Worm (Caenorhabditis elegans): ENCODE data around the gene mip-1.

DNA sequence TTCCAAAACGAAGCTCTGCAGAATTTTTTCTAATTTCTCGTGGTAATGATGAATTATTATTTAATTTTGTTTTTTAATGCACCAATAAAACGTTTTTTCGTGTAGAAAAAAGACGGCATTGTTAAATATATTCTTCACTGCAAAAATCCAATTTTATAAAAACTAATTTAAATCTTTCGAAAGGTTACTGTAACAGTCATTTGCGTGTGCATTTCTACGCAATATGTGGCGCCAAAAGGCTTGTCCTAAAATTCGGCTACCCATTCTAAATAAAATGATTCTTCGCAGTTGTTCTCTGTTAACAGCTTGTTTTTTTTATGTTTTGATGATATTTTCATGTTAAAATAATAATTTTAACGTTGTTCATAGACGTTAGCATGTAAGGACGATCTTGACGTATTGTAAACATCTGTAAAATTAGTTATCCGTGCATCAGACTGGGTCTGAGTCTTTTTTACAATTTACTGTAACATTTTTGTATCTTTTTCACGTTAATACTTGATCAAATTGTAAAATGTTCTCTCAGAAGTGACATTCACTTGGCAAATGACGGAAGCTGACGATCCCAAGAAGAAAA lies at the start of gene mip-1:
- no peak for TF ChIP-seq nhr-11 (tag; optimal IDR thresholded peaks at IDR 0.05)
- TF ChIP-seq syd-9 (tag; optimal IDR thresholded peaks at IDR 0.05), result no peak
- no peak for TF ChIP-seq npax-4 (tag; optimal IDR thresholded peaks at IDR 0.05)
- no peak for TF ChIP-seq ref-2 (tag; optimal IDR thresholded peaks at IDR 0.05)
- TF ChIP-seq nfya-1 (tag; optimal IDR thresholded peaks at IDR 0.05), result no peak
- TF ChIP-seq tbx-2 (tag; optimal IDR thresholded peaks at IDR 0.05), result no peak
- no peak for TF ChIP-seq ama-1 (optimal IDR thresholded peaks at IDR 0.05)
- no peak for TF ChIP-seq eyg-1 (tag; optimal IDR thresholded peaks at IDR 0.05)
- no peak for TF ChIP-seq pag-3 (tag; optimal IDR thresholded peaks at IDR 0.05; ENCODE audit: borderline replicate concordance)
- TF ChIP-seq C38D4.7 (GFP tag; optimal IDR thresholded peaks at IDR 0.05), result no peak
- no peak for TF ChIP-seq ceh-19 (GFP tag; optimal IDR thresholded peaks at IDR 0.05)
- TF ChIP-seq fkh-10 (GFP tag; optimal IDR thresholded peaks at IDR 0.05), result no peak
- TF ChIP-seq pax-1 (tag; optimal IDR thresholded peaks at IDR 0.05), result no peak
- TF ChIP-seq pqm-1 (tag; optimal IDR thresholded peaks at IDR 0.05), result no peak

Data from whole organism, late embryonic.